Worm (Caenorhabditis elegans) whole organism, late embryonic: ENCODE measurements around the gene srz-63.

ENCODE experiments used
- C38D4.7 ChIP-seq: fragments of 200-800 bp; sonication (Bioruptor generic); optimal IDR thresholded peaks from 2 replicates; lab custom pipeline; 2018; ENCODE audit warnings: mild to moderate bottlenecking, missing genetic modification characterization, moderate library complexity, missing compliant biosample characterization
- F13H6.1 ChIP-seq: sonication (generic microtip); optimal IDR thresholded peaks from 2 replicates; lab custom pipeline; 2016; ENCODE audit warnings: missing genetic modification characterization, missing compliant biosample characterization
- K09A11.1 ChIP-seq: sonication (generic microtip); optimal IDR thresholded peaks from 2 replicates; lab custom pipeline; 2017; ENCODE audit warnings: antibody characterized with exemption, mild to moderate bottlenecking, missing genetic modification characterization, missing compliant biosample characterization; ENCODE audit not compliant: insufficient read depth
- T23F11.4 ChIP-seq: fragments of 200-800 bp; sonication (Bioruptor generic); optimal IDR thresholded peaks from 2 replicates; lab custom pipeline; 2018; ENCODE audit warnings: mild to moderate bottlenecking, missing genetic modification characterization, missing compliant biosample characterization
- ceh-18 ChIP-seq: sonication (generic microtip); optimal IDR thresholded peaks from 2 replicates; lab custom pipeline; 2016; ENCODE audit warnings: missing genetic modification characterization, missing compliant biosample characterization
- ceh-19 ChIP-seq: fragments of 200-800 bp; sonication (Bioruptor generic); optimal IDR thresholded peaks from 2 replicates; lab custom pipeline; 2018; ENCODE audit warnings: mild to moderate bottlenecking, missing genetic modification characterization, missing compliant biosample characterization
- ceh-22 ChIP-seq: sonication (generic microtip); optimal IDR thresholded peaks from 2 replicates; lab custom pipeline; 2017; ENCODE audit warnings: missing biosample characterization, missing genetic modification characterization
- ceh-24 ChIP-seq: sonication (generic microtip); optimal IDR thresholded peaks from 2 replicates; lab custom pipeline; 2016; ENCODE audit warnings: mild to moderate bottlenecking, missing genetic modification characterization, missing compliant biosample characterization
- ceh-30 ChIP-seq: fragments of 150-350 bp; optimal IDR thresholded peaks from 2 replicates; lab custom pipeline; 2014; ENCODE audit warnings: missing biosample characterization, missing genetic modification characterization
- ceh-31 ChIP-seq: sonication (generic microtip); optimal IDR thresholded peaks from 2 replicates; lab custom pipeline; 2016; ENCODE audit warnings: missing genetic modification characterization, missing compliant biosample characterization
- ceh-34 ChIP-seq: sonication (generic microtip); optimal IDR thresholded peaks from 2 replicates; lab custom pipeline; 2016; ENCODE audit warnings: mild to moderate bottlenecking, missing genetic modification characterization, missing compliant biosample characterization
- ceh-48 ChIP-seq: sonication (generic microtip); optimal IDR thresholded peaks from 2 replicates; lab custom pipeline; 2016; ENCODE audit warnings: missing genetic modification characterization, inconsistent platforms, missing compliant biosample characterization
- ceh-9 ChIP-seq: sonication (generic microtip); optimal IDR thresholded peaks from 2 replicates; lab custom pipeline; 2016; ENCODE audit warnings: mild to moderate bottlenecking, missing genetic modification characterization, inconsistent platforms, missing compliant biosample characterization
- dmd-4 ChIP-seq: sonication (generic microtip); optimal IDR thresholded peaks from 2 replicates; lab custom pipeline; 2016; ENCODE audit warnings: borderline replicate concordance, missing genetic modification characterization, missing compliant biosample characterization
- dve-1 ChIP-seq: sonication (generic microtip); optimal IDR thresholded peaks from 2 replicates; lab custom pipeline; 2017; ENCODE audit warnings: antibody characterized with exemption, mild to moderate bottlenecking, missing genetic modification characterization, missing compliant biosample characterization
- elt-2 ChIP-seq: sonication (generic microtip); optimal IDR thresholded peaks from 2 replicates; lab custom pipeline; 2016; ENCODE audit warnings: missing genetic modification reagents, missing genetic modification characterization, missing compliant biosample characterization
- eyg-1 ChIP-seq: sonication (generic microtip); optimal IDR thresholded peaks from 2 replicates; lab custom pipeline; 2016; ENCODE audit warnings: missing genotype, missing genetic modification characterization, missing compliant biosample characterization
- fkh-10 ChIP-seq: fragments of 150-350 bp; optimal IDR thresholded peaks from 2 replicates; lab custom pipeline; 2014; ENCODE audit warnings: missing biosample characterization, missing genetic modification reagents, missing genetic modification characterization
- gmeb-2 ChIP-seq: sonication (generic microtip); optimal IDR thresholded peaks from 2 replicates; lab custom pipeline; 2016; ENCODE audit warnings: missing genetic modification characterization, inconsistent platforms, missing compliant biosample characterization
- hlh-13 ChIP-seq: fragments of 200-800 bp; sonication (Bioruptor generic); optimal IDR thresholded peaks from 2 replicates; lab custom pipeline; 2018; ENCODE audit warnings: mild to moderate bottlenecking, missing genetic modification characterization, missing compliant biosample characterization
- hlh-30 ChIP-seq: sonication (generic microtip); optimal IDR thresholded peaks from 2 replicates; lab custom pipeline; 2017; ENCODE audit warnings: antibody characterized with exemption, missing genetic modification characterization, missing compliant biosample characterization; ENCODE audit not compliant: insufficient read depth
- hlh-6 ChIP-seq: sonication (generic microtip); optimal IDR thresholded peaks from 2 replicates; lab custom pipeline; 2016; ENCODE audit warnings: missing genotype, missing genetic modification characterization, missing compliant biosample characterization
- lin-11 ChIP-seq: fragments of 200-800 bp; sonication (Bioruptor generic); optimal IDR thresholded peaks from 2 replicates; lab custom pipeline; 2018; ENCODE audit warnings: mild to moderate bottlenecking, missing genetic modification characterization, missing compliant biosample characterization
- madf-2 ChIP-seq: sonication (generic microtip); optimal IDR thresholded peaks from 2 replicates; lab custom pipeline; 2017; ENCODE audit warnings: missing genetic modification characterization, missing compliant biosample characterization
- mec-3 ChIP-seq: sonication (generic microtip); optimal IDR thresholded peaks from 2 replicates; lab custom pipeline; 2016; ENCODE audit warnings: borderline replicate concordance, missing genetic modification characterization, missing compliant biosample characterization
- nfya-1 ChIP-seq: sonication (generic microtip); optimal IDR thresholded peaks from 2 replicates; lab custom pipeline; 2017; ENCODE audit warnings: missing genetic modification characterization, mild to moderate bottlenecking, missing compliant biosample characterization, antibody characterized with exemption, moderate library complexity
- nhr-11 ChIP-seq: fragments of 150-350 bp; optimal IDR thresholded peaks from 2 replicates; lab custom pipeline; 2014; ENCODE audit warnings: missing biosample characterization, missing genetic modification characterization
- nhr-232 ChIP-seq: sonication (generic microtip); optimal IDR thresholded peaks from 2 replicates; lab custom pipeline; 2016; ENCODE audit warnings: missing genetic modification characterization, missing compliant biosample characterization
- npax-4 ChIP-seq: sonication (generic microtip); optimal IDR thresholded peaks from 2 replicates; lab custom pipeline; 2016; ENCODE audit warnings: missing genetic modification characterization, missing compliant biosample characterization
- odd-2 ChIP-seq: sonication (generic microtip); optimal IDR thresholded peaks from 2 replicates; lab custom pipeline; 2017; ENCODE audit warnings: antibody characterized with exemption, mild to moderate bottlenecking, missing genetic modification characterization, missing compliant biosample characterization
- pax-1 ChIP-seq: fragments of 150-350 bp; optimal IDR thresholded peaks from 2 replicates; lab custom pipeline; 2014; ENCODE audit warnings: missing biosample characterization, missing genetic modification characterization
- pha-2 ChIP-seq: sonication (generic microtip); optimal IDR thresholded peaks from 2 replicates; lab custom pipeline; 2017; ENCODE audit warnings: mild to moderate bottlenecking, missing genetic modification characterization, missing compliant biosample characterization
- pha-4 ChIP-seq: fragments of 150-350 bp; optimal IDR thresholded peaks from 2 replicates; lab custom pipeline; 2018; ENCODE audit warnings: missing biosample characterization, missing genetic modification reagents, missing genetic modification characterization
- pqm-1 ChIP-seq: sonication (generic microtip); optimal IDR thresholded peaks from 2 replicates; lab custom pipeline; 2016; ENCODE audit warnings: missing genetic modification characterization, missing compliant biosample characterization
- pros-1 ChIP-seq: fragments of 150-350 bp; optimal IDR thresholded peaks from 2 replicates; lab custom pipeline; 2014; ENCODE audit warnings: missing biosample characterization, missing genetic modification reagents, missing genetic modification characterization
- ref-2 ChIP-seq: sonication (generic microtip); optimal IDR thresholded peaks from 2 replicates; lab custom pipeline; 2016; ENCODE audit warnings: missing genetic modification characterization, missing compliant biosample characterization
- rnt-1 ChIP-seq: sonication (generic microtip); optimal IDR thresholded peaks from 2 replicates; lab custom pipeline; 2016; ENCODE audit warnings: missing genetic modification characterization, missing compliant biosample characterization
- sdc-2 ChIP-seq: sonication (generic microtip); optimal IDR thresholded peaks from 2 replicates; lab custom pipeline; 2016; ENCODE audit warnings: missing genotype, missing genetic modification characterization, missing compliant biosample characterization
- sox-4 ChIP-seq: sonication (generic microtip); optimal IDR thresholded peaks from 2 replicates; lab custom pipeline; 2017; ENCODE audit warnings: mild to moderate bottlenecking, missing genetic modification characterization, inconsistent platforms, missing compliant biosample characterization
- unc-3 ChIP-seq, 2 experiments: fragments of 200-800 bp in 1 of 2; sonication (Bioruptor generic) in 1 of 2; sonication (generic microtip) in 1 of 2; conservative IDR thresholded peaks in 1 of 2; optimal IDR thresholded peaks in 1 of 2; 2 replicates each; pipeline versions ENCODE4 v1.3.6 to Lab custom; 2016 to 2022; ENCODE audit warnings: missing compliant biosample characterization in 2 of 2, missing genetic modification characterization in 2 of 2, missing genetic modification reagents in 1 of 2
- unc-42 ChIP-seq: sonication (generic microtip); optimal IDR thresholded peaks from 2 replicates; lab custom pipeline; 2016; ENCODE audit warnings: missing genotype, missing genetic modification characterization, missing compliant biosample characterization
- unc-55 ChIP-seq: sonication (generic microtip); optimal IDR thresholded peaks from 2 replicates; lab custom pipeline; 2017; ENCODE audit warnings: missing biosample characterization, missing genetic modification reagents, missing genetic modification characterization
- unc-86 ChIP-seq: sonication (generic microtip); optimal IDR thresholded peaks from 2 replicates; lab custom pipeline; 2016; ENCODE audit warnings: missing genetic modification characterization, missing compliant biosample characterization
- zip-5 ChIP-seq: sonication (generic microtip); optimal IDR thresholded peaks from 2 replicates; lab custom pipeline; 2016; ENCODE audit warnings: missing genetic modification characterization, missing compliant biosample characterization
- ztf-16 ChIP-seq: sonication (generic microtip); optimal IDR thresholded peaks from 2 replicates; lab custom pipeline; 2017; ENCODE audit warnings: missing genetic modification characterization, missing compliant biosample characterization

The srz-63 gene

ce11 chrII:1306550-1306949, 28.1 kb downstream of the srz-63 start:
- no peak for TF ChIP-seq C38D4.7

- TF ChIP-seq hlh-30 (tag; lab: Kevin White, UChicago) (peak; percentile 29), ceh-48 (peak; percentile 10), unc-42 (tag; lab: Kevin White, UChicago) (no peak), dve-1 (tag; lab: Kevin White, UChicago) (no peak), madf-2 (tag; lab: Kevin White, UChicago) (no peak)
These were observed 31.6 kb downstream of the srz-63 start, which contains the start of the genes alh-6 and fcho-1 for ce11 chrII:1309892-1310516. alh-6 (minus strand) TSS chrII:1310133. fcho-1 (plus strand) TSS chrII:1310515.

- no peak for TF ChIP-seq zip-5
- no peak for TF ChIP-seq fkh-10 (GFP tag; lab: Kevin White, UChicago)
- TF ChIP-seq K09A11.1 (tag; lab: Kevin White, UChicago): no peak
- TF ChIP-seq pha-4 (tag; lab: Kevin White, UChicago): no peak
- TF ChIP-seq ceh-19: no peak
These were observed 36.8 kb downstream of the srz-63 start for ce11 chrII:1315245-1315644.

ce11 chrII:1320412-1320811, 42.0 kb downstream of the srz-63 start:
- TF ChIP-seq nfya-1 (tag; lab: Kevin White, UChicago) (peak; percentile 93), hlh-6 (tag; lab: Kevin White, UChicago) (peak; percentile 13), T23F11.4 (GFP tag; lab: Kevin White, UChicago) (peak; percentile 24), ceh-31 (peak; percentile 89), ref-2 (tag; lab: Kevin White, UChicago) (peak; percentile 80), ztf-16 (tag; lab: Kevin White, UChicago) (peak; percentile 27), unc-3 (GFP tag; conservative IDR thresholded peaks at IDR 0.05; lab: Robert Waterston, UW) (no peak), unc-3 (tag; optimal IDR thresholded peaks at IDR 0.05; lab: Kevin White, UChicago) (no peak), unc-86 (tag; lab: Kevin White, UChicago) (peak; percentile 81), ceh-9 (peak; percentile 4), odd-2 (peak; percentile 15), ceh-48 (peak; percentile 58), pax-1 (tag; lab: Kevin White, UChicago) (peak; percentile 74), ceh-22 (no peak), nhr-11 (tag; lab: Kevin White, UChicago) (no peak), hlh-13 (no peak), pqm-1 (tag; lab: Kevin White, UChicago) (no peak), lin-11 (tag; lab: Kevin White, UChicago) (peak; percentile 20), pha-4 (tag; lab: Kevin White, UChicago) (no peak), ceh-30 (tag; lab: Kevin White, UChicago) (peak; percentile 81), sdc-2 (tag; lab: Kevin White, UChicago) (peak; percentile 28), eyg-1 (tag; lab: Kevin White, UChicago) (no peak), ceh-34 (tag; lab: Kevin White, UChicago) (peak; percentile 93), ceh-18 (peak; percentile 91), pha-2 (tag; lab: Kevin White, UChicago) (peak; percentile 60), rnt-1 (tag; lab: Kevin White, UChicago) (peak; percentile 90), elt-2 (tag; lab: Kevin White, UChicago) (peak; percentile 60), ceh-19 (peak; percentile 78), F13H6.1 (tag; lab: Kevin White, UChicago) (peak; percentile 78), npax-4 (tag; lab: Kevin White, UChicago) (no peak), dmd-4 (no peak), gmeb-2 (tag; lab: Kevin White, UChicago) (peak; percentile 74), pros-1 (tag; lab: Kevin White, UChicago) (peak; percentile 13), K09A11.1 (tag; lab: Kevin White, UChicago) (peak; percentile 24), unc-55 (GFP tag; lab: Kevin White, UChicago) (peak; percentile 82), mec-3 (tag; lab: Kevin White, UChicago) (no peak), ceh-24 (tag; lab: Kevin White, UChicago) (no peak), sox-4 (tag; lab: Kevin White, UChicago) (peak; percentile 66), nhr-232 (tag; lab: Kevin White, UChicago) (no peak), zip-5 (no peak)
